Worm (Caenorhabditis elegans) whole organism, L4/young adult: ENCODE data around the gene sams-3.

Experiments
- dao-5 ChIP-seq: sonication (generic microtip); optimal IDR thresholded peaks from 2 replicates; lab custom pipeline; 2016; ENCODE audit warnings: missing genotype, missing genetic modification characterization, moderate library complexity, missing compliant biosample characterization
- him-1 ChIP-seq: sonication (generic microtip); optimal IDR thresholded peaks from 2 replicates; lab custom pipeline; 2016; ENCODE audit warnings: missing genotype, missing genetic modification reagents, missing genetic modification characterization, missing compliant biosample characterization

ce11 chrIV:5859876-5860275 is 11.4 kb downstream of the sams-3 start, which contains the start of gene C06E7.4:
- TF ChIP-seq dao-5 (tag; lab: Kevin White, UChicago) (no peak), him-1 (tag; lab: Kevin White, UChicago) (no peak)
